Fruit fly (Drosophila melanogaster) whole organism, embryonic: Measurements from ENCODE around the gene nerfin-2.

Experiments used
- CG10543 ChIP-seq: fragments of 200-800 bp; sonication (Bioruptor generic); optimal IDR thresholded peaks from 3 replicates; lab custom pipeline; 2017; ENCODE audit warnings: missing biosample characterization, mild to moderate bottlenecking, missing genetic modification characterization, moderate library complexity
- CG12236 ChIP-seq: fragments of 200-800 bp; sonication (Bioruptor generic); optimal IDR thresholded peaks from 2 replicates; lab custom pipeline; 2016; ENCODE audit warnings: missing biosample characterization, missing genetic modification characterization
- CG12391 ChIP-seq: fragments of 200-800 bp; sonication (Bioruptor generic); optimal IDR thresholded peaks from 3 replicates; lab custom pipeline; 2018; ENCODE audit warnings: missing biosample characterization, mild to moderate bottlenecking, missing genetic modification characterization, moderate library complexity
- CG14050 ChIP-seq: fragments of 200-800 bp; sonication (Bioruptor generic); IDR thresholded peaks from 3 replicates; pipeline ENCODE4 v1.3.6; 2022; ENCODE audit warnings: missing biosample characterization, missing genetic modification characterization
- CG15011 ChIP-seq: fragments of 200-800 bp; sonication (Bioruptor generic); optimal IDR thresholded peaks from 3 replicates; lab custom pipeline; 2018; ENCODE audit warnings: missing biosample characterization, mild to moderate bottlenecking, missing genetic modification characterization
- CG15696 ChIP-seq: fragments of 200-800 bp; sonication (Bioruptor generic); optimal IDR thresholded peaks from 2 replicates; lab custom pipeline; 2019; ENCODE audit warnings: missing biosample characterization, mild to moderate bottlenecking, missing genetic modification characterization, moderate library complexity
- CG17186 ChIP-seq: fragments of 200-800 bp; sonication (Bioruptor generic); optimal IDR thresholded peaks from 3 replicates; lab custom pipeline; 2017; ENCODE audit warnings: missing biosample characterization, missing genetic modification reagents, missing genetic modification characterization
- CG17568 ChIP-seq: fragments of 200-800 bp; sonication (Bioruptor generic); optimal IDR thresholded peaks from 2 replicates; lab custom pipeline; 2018; ENCODE audit warnings: missing biosample characterization, mild to moderate bottlenecking, missing genetic modification characterization, moderate library complexity
- CG18476 ChIP-seq: fragments of 200-800 bp; sonication (Bioruptor generic); optimal IDR thresholded peaks from 2 replicates; lab custom pipeline; 2016; ENCODE audit warnings: missing biosample characterization, mild to moderate bottlenecking, missing genetic modification characterization
- CG18599 ChIP-seq: fragments of 200-800 bp; sonication (Bioruptor generic); optimal IDR thresholded peaks from 3 replicates; lab custom pipeline; 2017; ENCODE audit warnings: missing biosample characterization, missing genetic modification characterization, mild to moderate bottlenecking, moderate library complexity, missing genetic modification reagents
- CG18764 ChIP-seq: fragments of 200-800 bp; sonication (Bioruptor generic); optimal IDR thresholded peaks from 3 replicates; lab custom pipeline; 2016; ENCODE audit warnings: missing biosample characterization, missing genetic modification characterization
- CG2129 ChIP-seq: fragments of 200-800 bp; sonication (Bioruptor generic); IDR thresholded peaks from 2 replicates; pipeline ENCODE4 v1.3.6; 2022; ENCODE audit warnings: missing biosample characterization, missing genetic modification characterization; ENCODE audit not compliant: partially characterized antibody
- CG31388 ChIP-seq: fragments of 200-800 bp; sonication (Bioruptor generic); optimal IDR thresholded peaks from 2 replicates; lab custom pipeline; 2016; ENCODE audit warnings: missing biosample characterization, missing genetic modification characterization
- CG32767 ChIP-seq: fragments of 200-800 bp; sonication (Bioruptor generic); IDR thresholded peaks from 2 replicates; pipeline ENCODE4 v1.3.6; 2022; ENCODE audit warnings: missing biosample characterization, missing genetic modification characterization
- CG4328 ChIP-seq: fragments of 200-800 bp; sonication (Bioruptor generic); optimal IDR thresholded peaks from 3 replicates; lab custom pipeline; 2017; ENCODE audit warnings: missing biosample characterization, missing genetic modification reagents, missing genetic modification characterization
- CG4404 ChIP-seq: fragments of 200-800 bp; sonication (Bioruptor generic); IDR thresholded peaks from 2 replicates; pipeline ENCODE4 v1.3.6; 2022; ENCODE audit warnings: missing biosample characterization, missing genetic modification characterization
- CG4424 ChIP-seq: fragments of 200-800 bp; sonication (Bioruptor generic); optimal IDR thresholded peaks from 3 replicates; lab custom pipeline; 2016; ENCODE audit warnings: missing biosample characterization, missing genetic modification characterization
- CG6765 ChIP-seq: fragments of 200-800 bp; sonication (Bioruptor generic); optimal IDR thresholded peaks from 3 replicates; lab custom pipeline; 2017; ENCODE audit warnings: missing biosample characterization, mild to moderate bottlenecking, missing genetic modification characterization
- CG7556 ChIP-seq: fragments of 200-800 bp; sonication (Bioruptor generic); optimal IDR thresholded peaks from 2 replicates; lab custom pipeline; 2017; ENCODE audit warnings: missing biosample characterization, mild to moderate bottlenecking, missing genetic modification characterization
- CG8089 ChIP-seq: fragments of 200-800 bp; sonication (Bioruptor generic); optimal IDR thresholded peaks from 3 replicates; lab custom pipeline; 2016; ENCODE audit warnings: missing biosample characterization, missing genetic modification characterization
- CG9727 ChIP-seq: fragments of 200-800 bp; sonication (Bioruptor generic); optimal IDR thresholded peaks from 3 replicates; lab custom pipeline; 2017; ENCODE audit warnings: missing biosample characterization, mild to moderate bottlenecking, missing genetic modification characterization
- CoRest ChIP-seq: fragments of 200-800 bp; sonication (Bioruptor generic); optimal IDR thresholded peaks from 3 replicates; lab custom pipeline; 2018; ENCODE audit warnings: missing biosample characterization, mild to moderate bottlenecking, missing genetic modification characterization, moderate library complexity
- Dbx ChIP-seq: fragments of 200-800 bp; sonication (Bioruptor generic); IDR thresholded peaks from 3 replicates; pipeline ENCODE4 v1.3.6; 2022; ENCODE audit warnings: missing biosample characterization, missing genetic modification characterization
- Dek ChIP-seq: fragments of 200-800 bp; sonication (Bioruptor generic); optimal IDR thresholded peaks from 3 replicates; lab custom pipeline; 2019; ENCODE audit warnings: missing biosample characterization, mild to moderate bottlenecking, missing genetic modification characterization, moderate library complexity
- Fer1 ChIP-seq: fragments of 200-800 bp; sonication (Bioruptor generic); optimal IDR thresholded peaks from 2 replicates; lab custom pipeline; 2017; ENCODE audit warnings: missing biosample characterization, mild to moderate bottlenecking, missing genetic modification characterization
- H2.0 ChIP-seq: fragments of 200-800 bp; sonication (Bioruptor generic); IDR thresholded peaks from 2 replicates; pipeline ENCODE4 v1.3.6; 2022; ENCODE audit warnings: missing biosample characterization, missing genetic modification characterization
- HHEX ChIP-seq: fragments of 200-800 bp; sonication (Bioruptor generic); optimal IDR thresholded peaks from 3 replicates; lab custom pipeline; 2017; ENCODE audit warnings: missing biosample characterization, mild to moderate bottlenecking, missing genetic modification characterization, missing genetic modification reagents
- HLH4C ChIP-seq: fragments of 200-800 bp; sonication (Bioruptor generic); IDR thresholded peaks from 3 replicates; pipeline ENCODE4 v1.3.6; 2022; ENCODE audit warnings: missing biosample characterization, missing genetic modification characterization; ENCODE audit not compliant: partially characterized antibody
- HLHmδ ChIP-seq: fragments of 200-800 bp; sonication (Bioruptor generic); optimal IDR thresholded peaks from 2 replicates; lab custom pipeline; 2018; ENCODE audit warnings: missing biosample characterization, mild to moderate bottlenecking, missing genetic modification characterization, moderate library complexity
- Kr ChIP-seq: fragments of 200-800 bp; sonication (Bioruptor generic); optimal IDR thresholded peaks from 2 replicates; lab custom pipeline; 2017; ENCODE audit warnings: missing biosample characterization, mild to moderate bottlenecking, missing genetic modification characterization
- Rx ChIP-seq: fragments of 200-800 bp; sonication (Bioruptor generic); IDR thresholded peaks from 2 replicates; pipeline ENCODE4 v1.3.6; 2022; ENCODE audit warnings: missing biosample characterization, missing genetic modification characterization
- Scr ChIP-seq: fragments of 200-800 bp; sonication (Bioruptor generic); IDR thresholded peaks from 2 replicates; pipeline ENCODE4 v1.3.6; 2022; ENCODE audit warnings: missing biosample characterization, missing genetic modification characterization; ENCODE audit not compliant: partially characterized antibody
- TFAM ChIP-seq: fragments of 200-800 bp; sonication (Bioruptor generic); optimal IDR thresholded peaks from 2 replicates; lab custom pipeline; 2017; ENCODE audit warnings: missing biosample characterization, missing genetic modification characterization, inconsistent platforms
- ash1 ChIP-seq: fragments of 200-800 bp; sonication (Bioruptor generic); optimal IDR thresholded peaks from 2 replicates; lab custom pipeline; 2018; ENCODE audit warnings: missing biosample characterization, mild to moderate bottlenecking, missing genetic modification characterization
- bigmax ChIP-seq: fragments of 200-800 bp; sonication (Bioruptor generic); optimal IDR thresholded peaks from 2 replicates; lab custom pipeline; 2018; ENCODE audit warnings: missing biosample characterization, mild to moderate bottlenecking, missing genetic modification characterization
- dimm ChIP-seq: fragments of 200-800 bp; sonication (Bioruptor generic); IDR thresholded peaks from 2 replicates; pipeline ENCODE4 v1.3.6; 2022; ENCODE audit warnings: missing biosample characterization, missing genetic modification characterization
- esg ChIP-seq: fragments of 200-800 bp; sonication (Bioruptor generic); conservative IDR thresholded peaks from 2 replicates; pipeline ENCODE4 v1.3.6; 2022; ENCODE audit warnings: missing biosample characterization, missing genetic modification characterization
- kay ChIP-seq: fragments of 200-800 bp; sonication (Bioruptor generic); optimal IDR thresholded peaks from 2 replicates; lab custom pipeline; 2016; ENCODE audit warnings: missing biosample characterization, missing genetic modification characterization
- mirr ChIP-seq: fragments of 200-800 bp; sonication (Bioruptor generic); optimal IDR thresholded peaks from 3 replicates; lab custom pipeline; 2018; ENCODE audit warnings: missing biosample characterization, mild to moderate bottlenecking, missing genetic modification characterization
- odd ChIP-seq: fragments of 200-800 bp; sonication (Bioruptor generic); optimal IDR thresholded peaks from 2 replicates; lab custom pipeline; 2017; ENCODE audit warnings: missing biosample characterization, mild to moderate bottlenecking, missing genetic modification characterization
- otp ChIP-seq: fragments of 200-800 bp; sonication (Bioruptor generic); IDR thresholded peaks from 3 replicates; pipeline ENCODE4, ENCODE4 v1.3.6; 2022; ENCODE audit warnings: missing biosample characterization, missing genetic modification characterization
- pb ChIP-seq: fragments of 200-800 bp; sonication (Bioruptor generic); optimal IDR thresholded peaks from 3 replicates; lab custom pipeline; 2016; ENCODE audit warnings: missing biosample characterization, missing genetic modification characterization
- pnt ChIP-seq: fragments of 200-800 bp; sonication (Bioruptor generic); optimal IDR thresholded peaks from 3 replicates; lab custom pipeline; 2016; ENCODE audit warnings: missing biosample characterization, missing genetic modification characterization
- prd ChIP-seq, 3 experiments: fragments of >200 bp in 2 of 3; fragments of 200-800 bp in 1 of 3; sonication (Bioruptor generic) in 1 of 3; optimal IDR thresholded peaks in 2 of 3; IDR thresholded peaks in 1 of 3; 2 replicates in 2 of 3; 3 replicates in 1 of 3; pipeline versions ENCODE4 v1.3.6 to Lab custom; 2017 to 2022; ENCODE audit warnings: missing biosample characterization in 1 of 3, missing genetic modification characterization in 1 of 3
- pros ChIP-seq: fragments of 200-800 bp; sonication (Bioruptor generic); optimal IDR thresholded peaks from 3 replicates; lab custom pipeline; 2019; ENCODE audit warnings: missing biosample characterization, mild to moderate bottlenecking, missing genetic modification characterization, moderate library complexity
- ranshi ChIP-seq: fragments of 200-800 bp; sonication (Bioruptor generic); IDR thresholded peaks from 2 replicates; pipeline ENCODE4 v1.3.6; 2022; ENCODE audit warnings: missing biosample characterization, missing genetic modification characterization
- run ChIP-seq: fragments of 200-800 bp; sonication (Bioruptor generic); optimal IDR thresholded peaks from 3 replicates; lab custom pipeline; 2018; ENCODE audit warnings: missing biosample characterization, mild to moderate bottlenecking, missing genetic modification characterization
- twi ChIP-seq: fragments of 200-800 bp; optimal IDR thresholded peaks from 2 replicates; lab custom pipeline; 2019; ENCODE audit warnings: missing biosample characterization, mild to moderate bottlenecking, missing genetic modification characterization, moderate library complexity
- yki ChIP-seq: fragments of >200 bp; optimal IDR thresholded peaks from 3 replicates; lab custom pipeline; 2018

nerfin-2 gene

dm6 chr3R:10100498-10101196, 29.7 kb downstream of the nerfin-2 start (continued):
- TF ChIP-seq kay (GFP tag; lab: Kevin White, UChicago), result no peak
- TF ChIP-seq CG15011 (GFP tag; lab: Kevin White, UChicago), result no peak
- no peak for TF ChIP-seq CG31388 (GFP tag; lab: Kevin White, UChicago)
- TF ChIP-seq TFAM (GFP tag; lab: Kevin White, UChicago), result no peak
- peak; percentile 11 for TF ChIP-seq CG12391
- peak; percentile 1 for TF ChIP-seq ash1 (GFP tag; lab: Kevin White, UChicago)
- TF ChIP-seq CG7556 (GFP tag; lab: Kevin White, UChicago), result no peak
- TF ChIP-seq CG17568 (GFP tag; lab: Kevin White, UChicago), result no peak
- no peak for TF ChIP-seq CG2129 (GFP tag; lab: Robert Waterston, UW)
- TF ChIP-seq Dek (tag; lab: Kevin White, UChicago), result no peak
- peak; percentile 28 for TF ChIP-seq HHEX (GFP tag; lab: Kevin White, UChicago)
- TF ChIP-seq CG15696 (tag; lab: Kevin White, UChicago), result no peak
- TF ChIP-seq CG8089 (GFP tag; lab: Kevin White, UChicago), result no peak
- TF ChIP-seq CoRest (tag; lab: Kevin White, UChicago), result peak; percentile 33
- no peak for TF ChIP-seq CG18764 (GFP tag; lab: Kevin White, UChicago)
- TF ChIP-seq odd, result no peak
- no peak for TF ChIP-seq CG17186
- TF ChIP-seq prd (optimal IDR thresholded peaks at IDR 0.05; lab: Kevin White, UChicago), result no peak
- peak; percentile 44; the same call in 2 of the 3 replicates for TF ChIP-seq prd (GFP tag; IDR thresholded peaks at IDR 0.05; lab: Robert Waterston, UW)
- 0 out of 2 replicates have a peak, but pooled peaks have one; percentile 17 for TF ChIP-seq H2.0
- peak; percentile 9 for TF ChIP-seq CG4424
- no peak for TF ChIP-seq CG18476 (GFP tag; lab: Kevin White, UChicago)
- no peak for TF ChIP-seq CG12236 (GFP tag; lab: Kevin White, UChicago)
- no peak for TF ChIP-seq CG14050
- TF ChIP-seq HLHmδ (GFP tag; lab: Kevin White, UChicago), result peak; percentile 15
- peak; percentile 6 for TF ChIP-seq CG10543 (GFP tag; lab: Kevin White, UChicago)
- TF ChIP-seq CG18599 (GFP tag; lab: Kevin White, UChicago), result peak; percentile 53
- no peak for TF ChIP-seq Scr (GFP tag; lab: Robert Waterston, UW)
- no peak for TF ChIP-seq twi (tag; lab: Kevin White, UChicago)
- TF ChIP-seq pros (GFP tag; lab: Kevin White, UChicago), result no peak
- TF ChIP-seq ranshi (GFP tag; lab: Robert Waterston, UW), result peak; percentile 41; the same call in 1 of the 2 replicates
- no peak for TF ChIP-seq HLH4C
- no peak for TF ChIP-seq CG6765
- no peak for TF ChIP-seq mirr
- TF ChIP-seq Fer1 (GFP tag; lab: Kevin White, UChicago), result peak; percentile 65
- TF ChIP-seq bigmax (GFP tag; lab: Kevin White, UChicago), result no peak
- TF ChIP-seq pnt, result no peak
- no peak for TF ChIP-seq run (tag; lab: Kevin White, UChicago)
- peak; percentile 51; the same call in 2 of the 3 replicates for TF ChIP-seq otp (GFP tag; lab: Robert Waterston, UW)
- TF ChIP-seq pb (GFP tag; lab: Kevin White, UChicago), result no peak
- TF ChIP-seq CG32767 (GFP tag; lab: Robert Waterston, UW), result no peak
- TF ChIP-seq Rx (GFP tag; lab: Robert Waterston, UW), result no peak
- no peak for TF ChIP-seq yki (lab: Kevin White, UChicago)
- TF ChIP-seq CG4404 (GFP tag; lab: Robert Waterston, UW), result no peak
- no peak for TF ChIP-seq Kr (GFP tag; lab: Kevin White, UChicago)
- TF ChIP-seq CG9727, result no peak
- no peak for TF ChIP-seq dimm
- no peak for TF ChIP-seq CG4328
- TF ChIP-seq esg (GFP tag; lab: Robert Waterston, UW), result no peak
- TF ChIP-seq Dbx (GFP tag; lab: Robert Waterston, UW), result peak; percentile 77; the same call in 2 of the 3 replicates
